Fruit fly (Drosophila melanogaster) whole organism, adult: Measurements from ENCODE around the gene Fancm.

Source experiments
- CG12768 ChIP-seq: fragments of 200-800 bp; sonication (Bioruptor generic); optimal IDR thresholded peaks from 2 replicates; lab custom pipeline; 2017; ENCODE audit warnings: missing biosample characterization, missing genetic modification characterization, mild to moderate bottlenecking, moderate library complexity, missing genetic modification reagents
- CG14711 ChIP-seq: fragments of 200-800 bp; sonication (Bioruptor generic); optimal IDR thresholded peaks from 2 replicates; lab custom pipeline; 2018; ENCODE audit warnings: missing biosample characterization, mild to moderate bottlenecking, missing genetic modification characterization, moderate library complexity
- CG1620 ChIP-seq: fragments of 200-800 bp; sonication (Bioruptor generic); optimal IDR thresholded peaks from 2 replicates; lab custom pipeline; 2016; ENCODE audit warnings: missing biosample characterization, missing genetic modification characterization
- CG5204 ChIP-seq: fragments of 200-800 bp; sonication (Bioruptor generic); optimal IDR thresholded peaks from 2 replicates; lab custom pipeline; 2016; ENCODE audit warnings: missing biosample characterization, missing genetic modification characterization
- CG7045 ChIP-seq: fragments of 200-800 bp; sonication (Bioruptor generic); optimal IDR thresholded peaks from 2 replicates; lab custom pipeline; 2017; ENCODE audit warnings: missing biosample characterization, mild to moderate bottlenecking, missing genetic modification characterization
- CG7101 ChIP-seq: fragments of 200-800 bp; sonication (Bioruptor generic); optimal IDR thresholded peaks from 2 replicates; lab custom pipeline; 2018; ENCODE audit warnings: missing biosample characterization, mild to moderate bottlenecking, missing genetic modification characterization, moderate library complexity
- Clk ChIP-seq: fragments of 200-800 bp; sonication (Bioruptor generic); optimal IDR thresholded peaks from 2 replicates; lab custom pipeline; 2017; ENCODE audit warnings: missing biosample characterization, missing genetic modification characterization
- Hr96 ChIP-seq: fragments of 200-800 bp; sonication (Bioruptor generic); optimal IDR thresholded peaks from 2 replicates; lab custom pipeline; 2016; ENCODE audit warnings: missing biosample characterization, missing genetic modification characterization
- bab1 ChIP-seq: fragments of 200-800 bp; sonication (Bioruptor generic); optimal IDR thresholded peaks from 3 replicates; lab custom pipeline; 2019; ENCODE audit warnings: missing biosample characterization, mild to moderate bottlenecking, missing genetic modification characterization, moderate library complexity
- cic ChIP-seq: fragments of 200-800 bp; sonication (Bioruptor generic); optimal IDR thresholded peaks from 2 replicates; lab custom pipeline; 2017; ENCODE audit warnings: missing biosample characterization, mild to moderate bottlenecking, missing genetic modification characterization, moderate library complexity
- ovo ChIP-seq: fragments of 200-800 bp; sonication (Bioruptor generic); optimal IDR thresholded peaks from 2 replicates; lab custom pipeline; 2016; ENCODE audit warnings: missing biosample characterization, missing genetic modification characterization
- tj ChIP-seq: fragments of 200-800 bp; sonication (Bioruptor generic); optimal IDR thresholded peaks from 3 replicates; lab custom pipeline; 2017; ENCODE audit warnings: missing biosample characterization, mild to moderate bottlenecking, missing genetic modification characterization, moderate library complexity
- toe ChIP-seq: fragments of 200-800 bp; sonication (Bioruptor generic); optimal IDR thresholded peaks from 2 replicates; lab custom pipeline; 2016; ENCODE audit warnings: missing biosample characterization, missing genetic modification characterization

DNA sequence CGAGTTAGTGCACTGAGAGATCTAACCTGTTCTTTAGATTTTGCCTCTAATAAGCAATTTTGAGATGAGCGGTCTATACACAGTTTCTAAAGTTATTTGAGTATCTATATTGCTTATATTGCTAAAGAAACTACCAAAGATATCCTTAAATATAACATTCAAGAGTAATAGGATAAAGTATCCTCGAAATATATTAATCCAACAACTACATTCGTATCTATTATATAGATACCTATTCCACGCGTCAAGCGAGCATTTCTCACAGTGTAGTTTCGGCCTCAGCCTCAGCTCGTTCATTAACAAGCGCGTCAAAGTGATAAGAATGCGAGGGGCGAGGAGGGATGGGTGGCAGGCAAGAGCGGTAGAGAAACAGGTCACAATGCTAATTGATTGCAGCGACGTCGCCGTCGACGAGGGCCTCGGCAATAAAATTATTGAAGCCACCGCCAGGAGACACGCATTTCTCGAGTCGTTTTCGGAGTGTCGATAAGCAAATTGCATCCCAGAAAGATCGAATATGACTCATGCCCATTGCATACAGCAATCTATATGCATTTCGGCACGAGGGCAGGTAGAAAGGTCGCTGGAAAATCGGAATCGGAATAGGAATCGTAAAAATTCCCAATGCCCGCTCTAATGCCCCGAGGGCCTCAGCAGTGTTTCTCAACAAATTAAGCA lies 11.6 kb downstream of the Fancm start:
- TF ChIP-seq ovo (GFP tag; lab: Kevin White, UChicago) (no peak), CG1620 (GFP tag; lab: Kevin White, UChicago) (no peak), tj (GFP tag; lab: Kevin White, UChicago) (peak; percentile 9), Clk (GFP tag; lab: Kevin White, UChicago) (no peak), CG5204 (GFP tag; lab: Kevin White, UChicago) (no peak), CG7045 (peak; percentile 8), CG14711 (tag; lab: Kevin White, UChicago) (no peak), CG12768 (GFP tag; lab: Kevin White, UChicago) (peak; percentile 31), toe (GFP tag; lab: Kevin White, UChicago) (peak; percentile 42), cic (GFP tag; lab: Kevin White, UChicago) (no peak), bab1 (GFP tag; lab: Kevin White, UChicago) (no peak), Hr96 (GFP tag; lab: Kevin White, UChicago) (peak; percentile 51), CG7101 (peak; percentile 39)
